Fruit fly (Drosophila melanogaster) whole organism, adult: ENCODE results near the gene CG6163.

Experiments
- CG11617 ChIP-seq: fragments of 200-800 bp; sonication (Bioruptor generic); optimal IDR thresholded peaks from 2 replicates; lab custom pipeline; 2017; ENCODE audit warnings: mild to moderate bottlenecking, missing biosample characterization, missing genetic modification reagents, missing genetic modification characterization
- CG12768 ChIP-seq: fragments of 200-800 bp; sonication (Bioruptor generic); optimal IDR thresholded peaks from 2 replicates; lab custom pipeline; 2017; ENCODE audit warnings: missing biosample characterization, missing genetic modification characterization, mild to moderate bottlenecking, moderate library complexity, missing genetic modification reagents
- CG14711 ChIP-seq: fragments of 200-800 bp; sonication (Bioruptor generic); optimal IDR thresholded peaks from 2 replicates; lab custom pipeline; 2018; ENCODE audit warnings: missing biosample characterization, mild to moderate bottlenecking, missing genetic modification characterization, moderate library complexity
- CG1620 ChIP-seq: fragments of 200-800 bp; sonication (Bioruptor generic); optimal IDR thresholded peaks from 2 replicates; lab custom pipeline; 2016; ENCODE audit warnings: missing biosample characterization, missing genetic modification characterization
- CG33017 ChIP-seq: fragments of 200-800 bp; sonication (Bioruptor generic); optimal IDR thresholded peaks from 2 replicates; lab custom pipeline; 2018; ENCODE audit warnings: missing biosample characterization, mild to moderate bottlenecking, missing genetic modification characterization, moderate library complexity
- CG5204 ChIP-seq: fragments of 200-800 bp; sonication (Bioruptor generic); optimal IDR thresholded peaks from 2 replicates; lab custom pipeline; 2016; ENCODE audit warnings: missing biosample characterization, missing genetic modification characterization
- CG7045 ChIP-seq: fragments of 200-800 bp; sonication (Bioruptor generic); optimal IDR thresholded peaks from 2 replicates; lab custom pipeline; 2017; ENCODE audit warnings: missing biosample characterization, mild to moderate bottlenecking, missing genetic modification characterization
- CG7101 ChIP-seq: fragments of 200-800 bp; sonication (Bioruptor generic); optimal IDR thresholded peaks from 2 replicates; lab custom pipeline; 2018; ENCODE audit warnings: missing biosample characterization, mild to moderate bottlenecking, missing genetic modification characterization, moderate library complexity
- Clk ChIP-seq: fragments of 200-800 bp; sonication (Bioruptor generic); optimal IDR thresholded peaks from 2 replicates; lab custom pipeline; 2017; ENCODE audit warnings: missing biosample characterization, missing genetic modification characterization
- Crg-1 ChIP-seq: fragments of 200-800 bp; sonication (Bioruptor generic); optimal IDR thresholded peaks from 2 replicates; lab custom pipeline; 2016; ENCODE audit warnings: missing biosample characterization, missing genetic modification characterization
- Hr96 ChIP-seq: fragments of 200-800 bp; sonication (Bioruptor generic); optimal IDR thresholded peaks from 2 replicates; lab custom pipeline; 2016; ENCODE audit warnings: missing biosample characterization, missing genetic modification characterization
- Mnt ChIP-seq: fragments of 200-800 bp; sonication (Bioruptor generic); optimal IDR thresholded peaks from 2 replicates; lab custom pipeline; 2016; ENCODE audit warnings: missing biosample characterization, mild to moderate bottlenecking, missing genetic modification characterization
- bab1 ChIP-seq: fragments of 200-800 bp; sonication (Bioruptor generic); optimal IDR thresholded peaks from 3 replicates; lab custom pipeline; 2019; ENCODE audit warnings: missing biosample characterization, mild to moderate bottlenecking, missing genetic modification characterization, moderate library complexity
- cic ChIP-seq: fragments of 200-800 bp; sonication (Bioruptor generic); optimal IDR thresholded peaks from 2 replicates; lab custom pipeline; 2017; ENCODE audit warnings: missing biosample characterization, mild to moderate bottlenecking, missing genetic modification characterization, moderate library complexity
- cnc ChIP-seq, 2 experiments: fragments of >200 bp; optimal IDR thresholded peaks; 2 replicates each; lab custom pipeline; 2017
- kay ChIP-seq: fragments of 200-800 bp; sonication (Bioruptor generic); peaks from one replicate; lab custom pipeline; 2016; ENCODE audit warnings: missing biosample characterization, missing genetic modification characterization, borderline replicate concordance
- ovo ChIP-seq: fragments of 200-800 bp; sonication (Bioruptor generic); optimal IDR thresholded peaks from 2 replicates; lab custom pipeline; 2016; ENCODE audit warnings: missing biosample characterization, missing genetic modification characterization
- pad ChIP-seq: fragments of 200-800 bp; sonication (Bioruptor generic); optimal IDR thresholded peaks from 3 replicates; lab custom pipeline; 2017; ENCODE audit warnings: missing biosample characterization, missing genetic modification characterization, mild to moderate bottlenecking, moderate library complexity, missing genetic modification reagents
- tj ChIP-seq: fragments of 200-800 bp; sonication (Bioruptor generic); optimal IDR thresholded peaks from 3 replicates; lab custom pipeline; 2017; ENCODE audit warnings: missing biosample characterization, mild to moderate bottlenecking, missing genetic modification characterization, moderate library complexity
- toe ChIP-seq: fragments of 200-800 bp; sonication (Bioruptor generic); optimal IDR thresholded peaks from 2 replicates; lab custom pipeline; 2016; ENCODE audit warnings: missing biosample characterization, missing genetic modification characterization

Gene CG6163

DNA sequence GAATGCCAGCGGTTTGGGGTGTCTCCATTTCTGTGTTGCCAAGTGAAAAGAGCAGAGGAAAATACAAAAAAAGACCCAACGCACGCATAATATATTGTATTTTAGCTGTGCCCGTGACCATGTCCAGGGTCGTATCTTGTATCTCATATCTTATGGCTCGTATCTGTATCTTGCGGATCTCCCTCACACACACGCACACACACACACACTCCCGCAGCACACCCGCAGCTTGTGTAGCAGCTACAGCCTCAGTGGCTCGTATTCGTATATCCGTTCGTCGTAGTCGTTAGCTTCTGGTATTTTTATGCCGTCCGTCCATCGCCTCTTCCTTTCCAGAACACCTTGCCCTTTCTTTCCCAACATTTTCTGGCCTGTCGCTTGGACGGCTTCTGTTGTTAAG lies 19.5 kb upstream of the CG6163 start:
- TF ChIP-seq tj (GFP tag; lab: Kevin White, UChicago) (no peak), Crg-1 (GFP tag; lab: Kevin White, UChicago) (no peak), Mnt (GFP tag; lab: Kevin White, UChicago) (no peak), kay (no peak), toe (GFP tag; lab: Kevin White, UChicago) (no peak), Hr96 (no peak), CG7045 (GFP tag; lab: Kevin White, UChicago) (no peak), CG5204 (no peak), pad (GFP tag; lab: Kevin White, UChicago) (no peak), CG11617 (no peak), ovo (GFP tag; lab: Kevin White, UChicago) (no peak), CG7101 (tag; lab: Kevin White, UChicago) (no peak), bab1 (GFP tag; lab: Kevin White, UChicago) (no peak), cnc (optimal IDR thresholded peaks at IDR 0.05; lab: Kevin White, UChicago) (no peak), CG12768 (GFP tag; lab: Kevin White, UChicago) (no peak), CG14711 (tag; lab: Kevin White, UChicago) (no peak), CG1620 (GFP tag; lab: Kevin White, UChicago) (no peak), Clk (GFP tag; lab: Kevin White, UChicago) (no peak), cic (no peak)

- TF ChIP-seq CG12768 (GFP tag; lab: Kevin White, UChicago) (no peak), tj (GFP tag; lab: Kevin White, UChicago) (no peak)
Observed at dm6 chr3L:11382748-11383424, 18.2 kb upstream of the CG6163 start.

DNA sequence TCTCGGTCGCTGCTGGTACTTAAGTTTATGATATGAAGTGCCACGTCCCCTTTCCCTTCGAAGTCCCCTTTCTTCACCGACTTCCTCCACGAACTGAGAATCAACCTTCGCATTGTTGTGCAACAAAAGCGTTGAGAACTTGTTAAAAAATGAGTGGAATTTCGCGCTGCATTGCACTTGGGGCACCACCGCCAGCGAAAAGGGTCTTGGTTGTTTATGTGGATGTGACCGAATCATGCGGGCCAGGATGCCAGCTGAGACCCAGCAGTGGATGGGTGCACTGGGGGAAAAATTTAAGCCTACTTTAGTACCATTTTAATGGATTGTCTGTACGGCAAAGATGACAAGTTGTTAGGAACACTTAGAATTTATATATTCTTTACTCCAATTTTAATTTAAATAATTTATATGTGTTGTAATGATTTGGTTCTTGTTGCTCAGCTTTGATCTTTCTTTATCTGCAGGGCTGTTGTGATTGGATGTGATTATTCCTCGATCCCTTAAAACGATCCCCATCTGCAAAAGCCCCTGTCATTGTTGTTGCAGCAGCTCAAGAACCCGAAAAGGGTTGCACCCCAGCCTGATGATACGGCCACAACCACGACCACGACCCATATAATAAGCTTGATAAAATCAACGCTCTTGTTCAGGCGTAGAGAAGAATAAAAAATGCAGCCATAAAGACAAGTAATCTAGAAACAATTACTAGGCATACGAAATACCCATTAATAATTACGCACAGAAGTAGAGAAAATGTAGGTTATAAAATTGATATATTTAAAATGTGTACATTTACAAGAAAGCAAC lies 17.5 kb upstream of the CG6163 start:
- TF ChIP-seq cnc (optimal IDR thresholded peaks at IDR 0.05; lab: Kevin White, UChicago) (no peak), toe (GFP tag; lab: Kevin White, UChicago) (no peak), CG11617 (no peak), CG7045 (GFP tag; lab: Kevin White, UChicago) (no peak), bab1 (GFP tag; lab: Kevin White, UChicago) (no peak), tj (GFP tag; lab: Kevin White, UChicago) (no peak), CG1620 (GFP tag; lab: Kevin White, UChicago) (no peak), cic (no peak), CG14711 (tag; lab: Kevin White, UChicago) (no peak), Crg-1 (GFP tag; lab: Kevin White, UChicago) (no peak), Mnt (GFP tag; lab: Kevin White, UChicago) (no peak), CG5204 (no peak), CG12768 (GFP tag; lab: Kevin White, UChicago) (no peak), kay (no peak)

dm6 chr3L:11381126-11381940 lies 16.6 kb upstream of the CG6163 start:
- TF ChIP-seq tj (GFP tag; lab: Kevin White, UChicago) = peak; percentile 95
- no peak for TF ChIP-seq CG5204

- TF ChIP-seq kay = peak; percentile 29
- TF ChIP-seq Clk (GFP tag; lab: Kevin White, UChicago) = no peak
- TF ChIP-seq tj (GFP tag; lab: Kevin White, UChicago) = peak; percentile 92
- TF ChIP-seq CG5204 = no peak
- TF ChIP-seq pad (GFP tag; lab: Kevin White, UChicago) = no peak
- no peak for TF ChIP-seq Hr96
- TF ChIP-seq bab1 (GFP tag; lab: Kevin White, UChicago) = no peak
Observed at dm6 chr3L:11380439-11380783, 15.7 kb upstream of the CG6163 start.

dm6 chr3L:11379698-11380438 lies 15.2 kb upstream of the CG6163 start:
- TF ChIP-seq ovo (GFP tag; lab: Kevin White, UChicago) (no peak), Hr96 (no peak), CG33017 (no peak), tj (GFP tag; lab: Kevin White, UChicago) (no peak), CG7101 (tag; lab: Kevin White, UChicago) (no peak), cic (no peak), toe (GFP tag; lab: Kevin White, UChicago) (no peak), bab1 (GFP tag; lab: Kevin White, UChicago) (peak; percentile 54), CG7045 (GFP tag; lab: Kevin White, UChicago) (no peak)
